Worm (Caenorhabditis elegans): ENCODE data around the gene Y38H6C.9.

- TF ChIP-seq fkh-2 (tag; optimal IDR thresholded peaks at IDR 0.05) (no peak), nhr-25 (tag; optimal IDR thresholded peaks at IDR 0.05) (no peak), elt-3 (tag; optimal IDR thresholded peaks at IDR 0.05) (no peak), ztf-4 (tag; optimal IDR thresholded peaks at IDR 0.05) (no peak)
These were observed 22.4 kb downstream of the Y38H6C.9 start for ce11 chrV:20499642-20500041.
